Worm (Caenorhabditis elegans): ENCODE data around the gene Y38E10A.3.

ce11 chrII:12539395-12539794 lies 35.2 kb downstream of the Y38E10A.3 start:
- TF ChIP-seq nhr-237 (tag; optimal IDR thresholded peaks at IDR 0.05) (no peak), unc-55 (GFP tag; optimal IDR thresholded peaks at IDR 0.05) (no peak), nhr-23 (tag; optimal IDR thresholded peaks at IDR 0.05) (no peak), elt-3 (tag; optimal IDR thresholded peaks at IDR 0.05) (no peak), zag-1 (tag; optimal IDR thresholded peaks at IDR 0.05) (no peak), nhr-12 (tag; optimal IDR thresholded peaks at IDR 0.05) (no peak), unc-62 (GFP tag; optimal IDR thresholded peaks at IDR 0.05) (no peak), lin-13 (GFP tag; optimal IDR thresholded peaks at IDR 0.05) (no peak), snpc-4 (tag; optimal IDR thresholded peaks at IDR 0.05) (no peak), mab-5 (tag; optimal IDR thresholded peaks at IDR 0.05) (no peak), dmd-4 (tag; optimal IDR thresholded peaks at IDR 0.05) (no peak)
